Worm (Caenorhabditis elegans) whole organism, early embryonic: ENCODE data around the gene Y39G8B.7.

Experiments
- aly-1 ChIP-seq: sonication (generic microtip); optimal IDR thresholded peaks from 2 replicates; lab custom pipeline; 2016; ENCODE audit warnings: missing genetic modification characterization, missing compliant biosample characterization
- ama-1 ChIP-seq: fragments of 150-350 bp; optimal IDR thresholded peaks from 2 replicates; lab custom pipeline; 2014
- ceh-13 ChIP-seq: fragments of 200-800 bp; sonication (Bioruptor generic); optimal IDR thresholded peaks from 2 replicates; lab custom pipeline; 2018; ENCODE audit warnings: mild to moderate bottlenecking, missing genetic modification characterization, missing compliant biosample characterization
- ets-7 ChIP-seq: sonication (generic microtip); optimal IDR thresholded peaks from 2 replicates; lab custom pipeline; 2016; ENCODE audit warnings: missing genotype, missing genetic modification characterization, missing compliant biosample characterization
- hmg-4 ChIP-seq: fragments of 200-800 bp; sonication (Bioruptor generic); optimal IDR thresholded peaks from 2 replicates; lab custom pipeline; 2018; ENCODE audit warnings: mild to moderate bottlenecking, missing genetic modification characterization, missing compliant biosample characterization
- hnd-1 ChIP-seq: sonication (generic microtip); optimal IDR thresholded peaks from 2 replicates; lab custom pipeline; 2016; ENCODE audit warnings: missing genetic modification characterization, missing compliant biosample characterization
- pes-1 ChIP-seq: fragments of 200-800 bp; sonication (Bioruptor generic); IDR thresholded peaks from 2 replicates; pipeline ENCODE4 v1.3.6; 2022; ENCODE audit warnings: missing genetic modification reagents, missing genetic modification characterization, missing compliant biosample characterization
- scrt-1 ChIP-seq: fragments of 200-800 bp; sonication (Bioruptor generic); IDR thresholded peaks from 2 replicates; pipeline ENCODE4 v1.3.6; 2022; ENCODE audit warnings: missing genetic modification characterization, missing compliant biosample characterization
- sea-1 ChIP-seq: fragments of 200-800 bp; sonication (Bioruptor generic); conservative IDR thresholded peaks from 2 replicates; pipeline ENCODE4 v1.3.6; 2022; ENCODE audit warnings: missing genetic modification characterization, missing compliant biosample characterization
- tbx-37 ChIP-seq: fragments of 200-800 bp; sonication (Bioruptor generic); conservative IDR thresholded peaks from 2 replicates; pipeline ENCODE4 v1.3.6; 2022; ENCODE audit warnings: missing genetic modification reagents, missing genetic modification characterization, missing compliant biosample characterization
- tra-4 ChIP-seq: sonication (generic microtip); optimal IDR thresholded peaks from 2 replicates; lab custom pipeline; 2017; ENCODE audit warnings: missing genetic modification characterization, missing compliant biosample characterization

ce11 chrII:13961567-13961966 lies 33.3 kb downstream of the Y39G8B.7 start:
- TF ChIP-seq ceh-13 (GFP tag; lab: Kevin White, UChicago) (no peak), hnd-1 (tag; lab: Kevin White, UChicago) (no peak), ama-1 (lab: Kevin White, UChicago) (no peak), scrt-1 (no peak), pes-1 (no peak), sea-1 (GFP tag; lab: Robert Waterston, UW) (no peak), aly-1 (tag; lab: Kevin White, UChicago) (no peak), hmg-4 (GFP tag; lab: Kevin White, UChicago) (no peak), tbx-37 (GFP tag; lab: Robert Waterston, UW) (no peak), tra-4 (tag; lab: Kevin White, UChicago) (no peak), ets-7 (tag; lab: Kevin White, UChicago) (no peak)
